Worm (Caenorhabditis elegans) whole organism, L3 larva: ENCODE results near the gene gta-1.

ENCODE experiments used
- R02D3.7 ChIP-seq: fragments of 150-350 bp; optimal IDR thresholded peaks from 2 replicates; lab custom pipeline; 2014; ENCODE audit warnings: missing biosample characterization, missing genetic modification characterization
- ZK546.5 ChIP-seq: sonication (generic microtip); optimal IDR thresholded peaks from 2 replicates; lab custom pipeline; 2017; ENCODE audit warnings: missing biosample characterization, missing genetic modification characterization
- aly-2 ChIP-seq: fragments of 150-350 bp; optimal IDR thresholded peaks from 2 replicates; lab custom pipeline; 2014; ENCODE audit warnings: missing biosample characterization, missing genetic modification characterization
- ama-1 ChIP-seq: fragments of 150-350 bp; optimal IDR thresholded peaks from 2 replicates; lab custom pipeline; 2018
- ceh-28 ChIP-seq: fragments of 150-350 bp; optimal IDR thresholded peaks from 2 replicates; lab custom pipeline; 2014; ENCODE audit warnings: missing biosample characterization, missing genetic modification reagents, missing genetic modification characterization
- ceh-82 ChIP-seq: fragments of 150-350 bp; optimal IDR thresholded peaks from 2 replicates; lab custom pipeline; 2014; ENCODE audit warnings: missing biosample characterization, missing genetic modification characterization
- ceh-9 ChIP-seq: sonication (generic microtip); optimal IDR thresholded peaks from 2 replicates; lab custom pipeline; 2018; ENCODE audit warnings: missing biosample characterization, missing genetic modification characterization
- daf-12 ChIP-seq: fragments of 150-350 bp; optimal IDR thresholded peaks from 2 replicates; lab custom pipeline; 2014; ENCODE audit warnings: missing biosample characterization, missing genetic modification reagents, missing genetic modification characterization
- egl-27 ChIP-seq: sonication (generic microtip); optimal IDR thresholded peaks from 4 replicates; lab custom pipeline; 2017; ENCODE audit warnings: missing biosample characterization, missing genetic modification reagents, missing genetic modification characterization
- egl-5 ChIP-seq: fragments of 150-350 bp; optimal IDR thresholded peaks from 2 replicates; lab custom pipeline; 2017; ENCODE audit warnings: missing biosample characterization, missing genetic modification reagents, missing genetic modification characterization, inconsistent platforms
- elt-2 ChIP-seq: sonication (generic microtip); optimal IDR thresholded peaks from 2 replicates; lab custom pipeline; 2016; ENCODE audit warnings: missing genetic modification reagents, mild to moderate bottlenecking, missing genetic modification characterization, missing compliant biosample characterization
- eor-1 ChIP-seq, 2 experiments: fragments of 150-350 bp; optimal IDR thresholded peaks; 2 replicates each; lab custom pipeline; 2014 to 2018; ENCODE audit warnings: missing biosample characterization in 2 of 2, missing genetic modification characterization in 2 of 2
- fkh-10 ChIP-seq: sonication (generic microtip); optimal IDR thresholded peaks from 2 replicates; lab custom pipeline; 2017; ENCODE audit warnings: missing biosample characterization, missing genetic modification reagents, missing genetic modification characterization
- fkh-2 ChIP-seq: fragments of 150-350 bp; optimal IDR thresholded peaks from 2 replicates; lab custom pipeline; 2014; ENCODE audit warnings: missing biosample characterization, missing genetic modification reagents, missing genetic modification characterization
- fos-1 ChIP-seq: fragments of 150-350 bp; optimal IDR thresholded peaks from 2 replicates; lab custom pipeline; 2014; ENCODE audit warnings: missing biosample characterization, missing genetic modification characterization
- hmg-11 ChIP-seq: sonication (generic microtip); optimal IDR thresholded peaks from 2 replicates; lab custom pipeline; 2016; ENCODE audit warnings: missing genetic modification characterization, missing compliant biosample characterization
- lin-39 ChIP-seq: fragments of 150-350 bp; optimal IDR thresholded peaks from 2 replicates; lab custom pipeline; 2018; ENCODE audit warnings: missing biosample characterization, missing genetic modification reagents, missing genetic modification characterization
- lsy-12 ChIP-seq: sonication (generic microtip); optimal IDR thresholded peaks from 2 replicates; lab custom pipeline; 2016; ENCODE audit warnings: mild to moderate bottlenecking, missing genetic modification characterization, missing compliant biosample characterization
- mdl-1 ChIP-seq: fragments of 150-350 bp; optimal IDR thresholded peaks from 2 replicates; lab custom pipeline; 2014; ENCODE audit warnings: missing biosample characterization, missing genetic modification characterization
- nfya-1 ChIP-seq: sonication (generic microtip); optimal IDR thresholded peaks from 2 replicates; lab custom pipeline; 2017; ENCODE audit warnings: missing genetic modification characterization, mild to moderate bottlenecking, missing compliant biosample characterization, antibody characterized with exemption, moderate library complexity; ENCODE audit not compliant: insufficient read depth
- nhr-12 ChIP-seq: fragments of 150-350 bp; optimal IDR thresholded peaks from 2 replicates; lab custom pipeline; 2014; ENCODE audit warnings: missing biosample characterization, missing genetic modification characterization
- nhr-23 ChIP-seq: fragments of 150-350 bp; optimal IDR thresholded peaks from 2 replicates; lab custom pipeline; 2014; ENCODE audit warnings: missing biosample characterization, missing genetic modification reagents, missing genetic modification characterization
- nhr-25 ChIP-seq: sonication (generic microtip); optimal IDR thresholded peaks from 2 replicates; lab custom pipeline; 2017; ENCODE audit warnings: missing biosample characterization, missing genetic modification characterization
- nhr-67 ChIP-seq: fragments of 150-350 bp; optimal IDR thresholded peaks from 2 replicates; lab custom pipeline; 2014; ENCODE audit warnings: missing biosample characterization, missing genetic modification characterization
- nhr-76 ChIP-seq: fragments of 150-350 bp; sonication (generic microtip); optimal IDR thresholded peaks from 5 replicates; lab custom pipeline; 2014; ENCODE audit warnings: missing biosample characterization, missing genetic modification characterization
- nhr-77 ChIP-seq: fragments of 150-350 bp; optimal IDR thresholded peaks from 2 replicates; lab custom pipeline; 2014; ENCODE audit warnings: missing biosample characterization, missing genetic modification characterization
- pqm-1 ChIP-seq: fragments of 150-350 bp; optimal IDR thresholded peaks from 2 replicates; lab custom pipeline; 2017; ENCODE audit warnings: missing biosample characterization, missing genetic modification characterization, inconsistent platforms
- sea-2 ChIP-seq: fragments of 150-350 bp; sonication (generic microtip); optimal IDR thresholded peaks from 4 replicates; lab custom pipeline; 2014; ENCODE audit warnings: missing biosample characterization, missing genetic modification reagents, missing genetic modification characterization
- skn-1 ChIP-seq: fragments of 150-350 bp; optimal IDR thresholded peaks from 2 replicates; lab custom pipeline; 2014; ENCODE audit warnings: missing biosample characterization, missing genetic modification characterization
- snpc-4 ChIP-seq: fragments of 150-350 bp; optimal IDR thresholded peaks from 2 replicates; lab custom pipeline; 2014; ENCODE audit warnings: missing biosample characterization, missing genetic modification characterization
- unc-39 ChIP-seq: sonication (generic microtip); optimal IDR thresholded peaks from 4 replicates; lab custom pipeline; 2017; ENCODE audit warnings: missing biosample characterization, missing genetic modification characterization
- unc-62 ChIP-seq: fragments of 150-350 bp; sonication (generic microtip); optimal IDR thresholded peaks from 4 replicates; lab custom pipeline; 2014; ENCODE audit warnings: missing biosample characterization, missing genetic modification reagents, missing genetic modification characterization
- zag-1 ChIP-seq: fragments of 150-350 bp; optimal IDR thresholded peaks from 2 replicates; lab custom pipeline; 2014; ENCODE audit warnings: missing biosample characterization, missing genetic modification characterization
- ztf-11 ChIP-seq: fragments of 150-350 bp; optimal IDR thresholded peaks from 2 replicates; lab custom pipeline; 2014; ENCODE audit warnings: missing biosample characterization, missing genetic modification characterization

The gta-1 gene

DNA sequence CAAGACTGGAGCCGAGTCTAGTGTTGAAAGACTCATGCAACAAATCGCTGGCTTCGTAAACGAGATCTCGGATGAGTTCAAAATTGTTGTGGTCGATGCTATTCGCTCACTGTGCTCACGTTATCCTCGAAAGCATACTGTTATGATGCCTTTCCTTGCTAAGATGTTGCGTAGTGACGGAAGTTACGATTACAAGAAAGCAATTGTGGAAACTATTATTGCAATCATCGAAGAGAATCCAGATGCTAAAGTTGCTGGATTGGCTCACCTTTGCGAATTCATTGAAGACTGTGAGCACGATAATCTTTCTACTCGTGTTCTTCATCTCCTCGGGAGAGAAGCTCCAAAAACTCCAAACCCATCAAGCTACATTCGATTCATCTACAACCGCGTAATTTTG, 27.0 kb upstream of the gta-1 start:
- no peak for TF ChIP-seq nhr-12
- TF ChIP-seq mdl-1, result no peak
- no peak for TF ChIP-seq hmg-11 (tag; lab: Kevin White, UChicago)

DNA sequence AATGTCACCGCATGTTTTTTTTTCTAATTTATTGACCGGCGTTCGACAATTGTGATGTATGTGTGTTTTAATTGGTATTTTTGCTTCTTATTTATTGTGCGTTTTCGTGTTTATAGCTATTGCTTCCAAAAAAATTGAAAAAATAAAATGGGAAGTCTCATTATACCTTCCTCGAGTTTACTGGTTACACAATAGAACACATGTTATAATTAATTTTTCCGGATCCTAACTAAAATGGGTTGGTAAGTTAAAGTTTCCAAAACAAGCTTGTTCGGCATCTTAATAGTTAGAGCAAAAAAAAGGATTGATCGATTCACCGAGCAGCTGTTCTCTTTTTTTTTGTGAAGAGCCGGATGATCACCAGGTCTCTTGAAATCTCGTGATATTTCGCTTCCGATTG, 25.0 kb upstream of the gta-1 start, which contains the start of gene ttr-54:
Gene ttr-54 (plus strand): TSS at position 301 of the 400 bp plus-strand sequence.
- TF ChIP-seq elt-2 (tag; lab: Kevin White, UChicago) (no peak), fkh-10 (GFP tag; lab: Kevin White, UChicago) (no peak), egl-27 (tag; lab: Kevin White, UChicago) (no peak), ceh-28 (no peak), nfya-1 (tag; lab: Kevin White, UChicago) (no peak), mdl-1 (no peak), egl-5 (tag; lab: Kevin White, UChicago) (no peak), unc-39 (tag; lab: Kevin White, UChicago) (no peak), eor-1 (tag; optimal IDR thresholded peaks at IDR 0.05; lab: Kevin White, UChicago) (no peak), nhr-76 (tag; lab: Kevin White, UChicago) (no peak), daf-12 (tag; lab: Kevin White, UChicago) (no peak), hmg-11 (tag; lab: Kevin White, UChicago) (no peak), pqm-1 (tag; lab: Kevin White, UChicago) (no peak), aly-2 (tag; lab: Kevin White, UChicago) (no peak), snpc-4 (tag; lab: Kevin White, UChicago) (no peak), lin-39 (tag; lab: Kevin White, UChicago) (no peak), R02D3.7 (tag; lab: Kevin White, UChicago) (no peak), nhr-67 (no peak)

DNA sequence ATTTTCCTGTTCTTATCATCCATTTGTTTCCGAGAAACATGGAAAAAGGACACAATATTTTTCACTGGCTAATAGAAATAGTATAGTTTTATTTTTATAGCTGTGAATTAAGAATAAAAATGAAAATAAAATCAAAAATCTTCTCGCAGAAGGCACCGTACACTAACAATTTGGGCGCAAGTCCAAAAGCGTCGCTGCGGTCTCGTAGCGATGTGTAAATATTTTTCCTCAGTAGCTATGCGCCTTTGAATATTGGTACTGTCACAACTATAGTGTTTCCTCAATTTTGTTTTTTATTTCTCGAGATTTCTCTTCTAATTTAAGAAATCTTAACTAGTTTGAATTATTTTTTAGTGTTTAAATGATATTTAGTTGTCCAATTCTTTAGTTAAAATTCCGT, 23.4 kb upstream of the gta-1 start:
- TF ChIP-seq egl-27 (tag; lab: Kevin White, UChicago), result no peak
- TF ChIP-seq zag-1 (tag; lab: Kevin White, UChicago), result no peak

DNA sequence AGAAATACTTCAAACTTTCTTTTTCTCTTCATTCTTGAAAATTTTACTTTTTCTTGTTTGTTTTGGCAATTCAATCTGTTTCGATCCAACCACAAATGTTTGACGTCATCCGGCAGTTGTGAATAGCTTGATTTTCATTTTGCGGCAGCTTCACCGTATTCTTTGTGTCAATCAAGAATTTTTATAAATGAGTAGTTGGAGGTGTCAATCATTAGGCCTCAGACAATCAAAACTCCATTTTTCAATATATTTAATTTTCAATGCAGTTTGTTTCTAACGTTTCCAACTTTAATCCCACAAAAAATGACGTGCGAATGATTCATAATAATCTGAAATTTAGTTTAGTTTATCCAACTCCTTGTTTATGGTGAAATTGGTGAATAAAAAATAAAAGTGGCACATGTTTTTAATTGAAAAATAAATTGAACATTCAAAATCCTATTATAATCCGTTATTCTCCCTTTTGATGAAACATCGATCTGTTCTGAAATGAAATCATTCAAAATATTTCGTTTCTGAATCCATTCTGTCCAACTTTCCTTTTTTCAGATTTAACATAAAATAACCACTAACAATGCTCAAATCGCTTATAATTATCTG, 22.9 kb upstream of the gta-1 start, which contains the start of gene ttr-53:
Gene ttr-53 (plus strand): TSS at position 550 of the 600 bp plus-strand sequence.
- no peak for TF ChIP-seq unc-62
- no peak for TF ChIP-seq daf-12 (tag; lab: Kevin White, UChicago)
- no peak for TF ChIP-seq nhr-23 (tag; lab: Kevin White, UChicago)
- TF ChIP-seq sea-2 (GFP tag; lab: Kevin White, UChicago), result no peak
- no peak for TF ChIP-seq nhr-67
- TF ChIP-seq ceh-9 (tag; lab: Kevin White, UChicago), result no peak
- TF ChIP-seq nhr-76 (tag; lab: Kevin White, UChicago), result no peak
- TF ChIP-seq ama-1 (lab: Kevin White, UChicago), result no peak
- TF ChIP-seq nhr-77 (tag; lab: Kevin White, UChicago), result no peak

DNA sequence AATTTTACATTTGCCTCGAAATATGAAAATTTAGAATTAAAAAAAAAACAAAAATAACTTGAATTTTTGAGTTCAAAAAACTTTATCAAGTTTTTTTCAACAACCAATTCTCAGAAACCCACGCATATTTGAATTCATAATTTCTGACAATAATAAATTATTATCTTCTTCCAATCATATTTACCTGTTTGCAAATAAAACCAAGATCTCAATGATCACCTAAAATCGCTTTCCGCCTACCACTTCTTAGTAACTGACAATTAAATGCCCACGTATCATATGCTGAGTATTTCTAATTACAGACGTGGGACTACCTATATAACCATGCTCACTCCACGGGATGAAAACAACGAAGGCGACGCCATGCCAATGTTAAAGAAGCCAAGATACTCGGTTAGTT, 18.8 kb upstream of the gta-1 start, which contains the start of gene pps-1:
Gene pps-1 (plus strand): TSS at position 301 of the 400 bp plus-strand sequence.
- TF ChIP-seq fkh-2 (tag; lab: Kevin White, UChicago) (no peak), egl-5 (tag; lab: Kevin White, UChicago) (no peak), nhr-67 (no peak), unc-62 (no peak)

DNA sequence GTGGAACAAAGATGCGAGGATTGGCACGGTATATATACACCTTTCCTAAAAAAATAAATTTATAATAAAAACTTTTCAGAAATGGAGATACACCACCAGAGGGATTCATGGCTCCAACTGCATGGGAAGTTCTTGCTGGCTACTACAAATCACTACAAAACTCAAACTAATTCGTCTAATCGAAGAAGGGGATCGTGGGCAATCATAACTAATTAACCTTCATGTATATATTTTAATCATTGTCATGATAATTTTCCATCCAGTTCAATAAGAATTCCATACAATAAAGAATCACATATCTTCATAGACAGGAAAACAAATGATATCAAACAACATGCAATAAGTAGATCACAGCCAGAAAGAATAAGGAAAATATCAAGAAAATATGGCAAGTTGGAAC, 16.4 kb upstream of the gta-1 start:
- no peak for TF ChIP-seq aly-2 (tag; lab: Kevin White, UChicago)
- TF ChIP-seq fkh-10 (GFP tag; lab: Kevin White, UChicago), result no peak
- no peak for TF ChIP-seq ZK546.5 (tag; lab: Kevin White, UChicago)
- no peak for TF ChIP-seq egl-27 (tag; lab: Kevin White, UChicago)
- no peak for TF ChIP-seq ceh-82 (tag; lab: Kevin White, UChicago)
- no peak for TF ChIP-seq unc-39 (tag; lab: Kevin White, UChicago)
- no peak for TF ChIP-seq nfya-1 (tag; lab: Kevin White, UChicago)
- no peak for TF ChIP-seq nhr-67
- no peak for TF ChIP-seq pqm-1 (tag; lab: Kevin White, UChicago)
- no peak for TF ChIP-seq eor-1 (tag; optimal IDR thresholded peaks at IDR 0.05; lab: Kevin White, UChicago)
- no peak for TF ChIP-seq lsy-12 (tag; lab: Kevin White, UChicago)
- TF ChIP-seq nhr-12, result no peak
- no peak for TF ChIP-seq fos-1 (tag; lab: Kevin White, UChicago)
- TF ChIP-seq ztf-11 (tag; lab: Kevin White, UChicago), result no peak
- TF ChIP-seq unc-62, result no peak
- no peak for TF ChIP-seq skn-1 (tag; lab: Kevin White, UChicago)
- TF ChIP-seq nhr-25 (tag; lab: Kevin White, UChicago), result no peak
- TF ChIP-seq R02D3.7 (tag; lab: Kevin White, UChicago), result no peak
- no peak for TF ChIP-seq egl-5 (tag; lab: Kevin White, UChicago)
- TF ChIP-seq, all 47 proteins: peak for 0
